Worm (Caenorhabditis elegans) whole organism, early embryonic: ENCODE data around the gene T20G5.13.

Experiments
- B0310.2 ChIP-seq: sonication (generic microtip); optimal IDR thresholded peaks from 2 replicates; lab custom pipeline; 2016; ENCODE audit warnings: mild to moderate bottlenecking, missing genetic modification characterization, missing compliant biosample characterization
- F13C5.2 ChIP-seq: sonication (generic microtip); optimal IDR thresholded peaks from 2 replicates; lab custom pipeline; 2017; ENCODE audit warnings: mild to moderate bottlenecking, missing genetic modification characterization, inconsistent platforms, missing compliant biosample characterization
- aly-1 ChIP-seq: sonication (generic microtip); optimal IDR thresholded peaks from 2 replicates; lab custom pipeline; 2016; ENCODE audit warnings: missing genetic modification characterization, missing compliant biosample characterization
- ama-1 ChIP-seq: fragments of 150-350 bp; optimal IDR thresholded peaks from 2 replicates; lab custom pipeline; 2014
- ets-7 ChIP-seq: sonication (generic microtip); optimal IDR thresholded peaks from 2 replicates; lab custom pipeline; 2016; ENCODE audit warnings: missing genotype, missing genetic modification characterization, missing compliant biosample characterization
- flt-1 ChIP-seq: fragments of 200-800 bp; sonication (Bioruptor generic); IDR thresholded peaks from 2 replicates; pipeline ENCODE4 v1.3.6; 2022; ENCODE audit warnings: missing genetic modification characterization, missing compliant biosample characterization
- hmbx-1 ChIP-seq: sonication (generic microtip); optimal IDR thresholded peaks from 2 replicates; lab custom pipeline; 2016; ENCODE audit warnings: mild to moderate bottlenecking, missing genetic modification characterization, missing compliant biosample characterization
- hmg-4 ChIP-seq: fragments of 200-800 bp; sonication (Bioruptor generic); optimal IDR thresholded peaks from 2 replicates; lab custom pipeline; 2018; ENCODE audit warnings: mild to moderate bottlenecking, missing genetic modification characterization, missing compliant biosample characterization
- hnd-1 ChIP-seq: sonication (generic microtip); optimal IDR thresholded peaks from 2 replicates; lab custom pipeline; 2016; ENCODE audit warnings: missing genetic modification characterization, missing compliant biosample characterization
- pes-1 ChIP-seq: fragments of 200-800 bp; sonication (Bioruptor generic); IDR thresholded peaks from 2 replicates; pipeline ENCODE4 v1.3.6; 2022; ENCODE audit warnings: missing genetic modification reagents, missing genetic modification characterization, missing compliant biosample characterization
- scrt-1 ChIP-seq: fragments of 200-800 bp; sonication (Bioruptor generic); IDR thresholded peaks from 2 replicates; pipeline ENCODE4 v1.3.6; 2022; ENCODE audit warnings: missing genetic modification characterization, missing compliant biosample characterization
- sea-1 ChIP-seq: fragments of 200-800 bp; sonication (Bioruptor generic); conservative IDR thresholded peaks from 2 replicates; pipeline ENCODE4 v1.3.6; 2022; ENCODE audit warnings: missing genetic modification characterization, missing compliant biosample characterization
- tra-4 ChIP-seq: sonication (generic microtip); optimal IDR thresholded peaks from 2 replicates; lab custom pipeline; 2017; ENCODE audit warnings: missing genetic modification characterization, missing compliant biosample characterization

ce11 chrIII:10188912-10189311 is 12.2 kb downstream of the T20G5.13 start, which contains the start of gene epac-1:
- TF ChIP-seq ama-1 (lab: Kevin White, UChicago) = no peak
- no peak for TF ChIP-seq aly-1 (tag; lab: Kevin White, UChicago)
- TF ChIP-seq sea-1 (GFP tag; lab: Robert Waterston, UW) = no peak
- no peak for TF ChIP-seq hnd-1 (tag; lab: Kevin White, UChicago)
- no peak for TF ChIP-seq pes-1 (GFP tag; lab: Robert Waterston, UW)
- no peak for TF ChIP-seq hmg-4
- TF ChIP-seq F13C5.2 (tag; lab: Kevin White, UChicago) = no peak
- TF ChIP-seq hmbx-1 (tag; lab: Kevin White, UChicago) = no peak
- no peak for TF ChIP-seq flt-1 (GFP tag; lab: Robert Waterston, UW)
- TF ChIP-seq B0310.2 (tag; lab: Kevin White, UChicago) = no peak
- no peak for TF ChIP-seq tra-4 (tag; lab: Kevin White, UChicago)
- TF ChIP-seq ets-7 (tag; lab: Kevin White, UChicago) = no peak
- no peak for TF ChIP-seq scrt-1 (GFP tag; lab: Robert Waterston, UW)
